Worm (Caenorhabditis elegans) whole organism, L1 larva: ENCODE measurements around the gene R09F10.3.
"Not testable (repeated sequence)": the region's sequence is repeated elsewhere in the genome, so short reads cannot be mapped to it uniquely, and the experiment has no call there.

Experiments used
- Y116A8C.19 ChIP-seq: sonication (generic microtip); optimal IDR thresholded peaks from 2 replicates; lab custom pipeline; 2016; ENCODE audit warnings: missing compliant biosample characterization, missing genetic modification characterization, borderline replicate concordance
- ama-1 ChIP-seq: fragments of 150-350 bp; optimal IDR thresholded peaks from 2 replicates; lab custom pipeline; 2014
- blmp-1 ChIP-seq: fragments of 150-350 bp; optimal IDR thresholded peaks from 2 replicates; lab custom pipeline; 2014; ENCODE audit warnings: missing biosample characterization, missing genetic modification characterization
- ceh-63 ChIP-seq: fragments of 200-800 bp; sonication (Bioruptor generic); optimal IDR thresholded peaks from 2 replicates; lab custom pipeline; 2018; ENCODE audit warnings: mild to moderate bottlenecking, missing genetic modification characterization, missing compliant biosample characterization
- ceh-90 ChIP-seq: sonication (generic microtip); optimal IDR thresholded peaks from 2 replicates; lab custom pipeline; 2016; ENCODE audit warnings: missing genetic modification characterization, missing compliant biosample characterization
- ces-1 ChIP-seq: fragments of 150-350 bp; optimal IDR thresholded peaks from 2 replicates; lab custom pipeline; 2014; ENCODE audit warnings: missing biosample characterization, missing genetic modification reagents, missing genetic modification characterization
- dsc-1 ChIP-seq: sonication (generic microtip); optimal IDR thresholded peaks from 2 replicates; lab custom pipeline; 2016; ENCODE audit warnings: mild to moderate bottlenecking, missing genetic modification characterization, missing compliant biosample characterization
- egl-13 ChIP-seq: sonication (generic microtip); optimal IDR thresholded peaks from 2 replicates; lab custom pipeline; 2016; ENCODE audit warnings: missing genotype, missing genetic modification reagents, missing genetic modification characterization, missing compliant biosample characterization
- egl-27 ChIP-seq, 2 experiments: fragments of 150-350 bp in 1 of 2; sonication (generic microtip); optimal IDR thresholded peaks; 3 replicates each; lab custom pipeline; 2017 to 2018; ENCODE audit warnings: missing biosample characterization in 2 of 2, missing genetic modification characterization in 2 of 2, missing genetic modification reagents in 2 of 2
- elt-2 ChIP-seq: sonication (generic microtip); optimal IDR thresholded peaks from 2 replicates; lab custom pipeline; 2016; ENCODE audit warnings: missing genetic modification characterization, mild to moderate bottlenecking, inconsistent platforms, missing compliant biosample characterization, missing genetic modification reagents
- ets-5 ChIP-seq: fragments of 200-800 bp; sonication (Bioruptor generic); IDR thresholded peaks from 2 replicates; pipeline ENCODE4 v1.3.6; 2022; ENCODE audit warnings: missing genetic modification characterization, missing compliant biosample characterization
- fkh-10 ChIP-seq: sonication (generic microtip); optimal IDR thresholded peaks from 2 replicates; lab custom pipeline; 2017; ENCODE audit warnings: missing biosample characterization, missing genetic modification reagents, missing genetic modification characterization
- fkh-8 ChIP-seq: sonication (generic microtip); optimal IDR thresholded peaks from 2 replicates; lab custom pipeline; 2016; ENCODE audit warnings: mild to moderate bottlenecking, missing genetic modification characterization, missing compliant biosample characterization
- hlh-17 ChIP-seq: fragments of 200-800 bp; sonication (Bioruptor generic); optimal IDR thresholded peaks from 2 replicates; lab custom pipeline; 2018; ENCODE audit warnings: missing genetic modification characterization, mild to moderate bottlenecking, missing compliant biosample characterization, moderate library complexity, borderline replicate concordance
- isw-1 ChIP-seq: fragments of 200-800 bp; sonication (Bioruptor generic); IDR thresholded peaks from 2 replicates; pipeline ENCODE4 v1.3.6; 2022; ENCODE audit warnings: missing genetic modification characterization, missing compliant biosample characterization
- lin-14 ChIP-seq: fragments of 200-800 bp; sonication (Bioruptor generic); optimal IDR thresholded peaks from 2 replicates; lab custom pipeline; 2018; ENCODE audit warnings: mild to moderate bottlenecking, missing genetic modification characterization, moderate library complexity, missing compliant biosample characterization
- lin-39 ChIP-seq: fragments of 150-350 bp; optimal IDR thresholded peaks from 2 replicates; lab custom pipeline; 2014; ENCODE audit warnings: missing biosample characterization, missing genetic modification reagents, missing genetic modification characterization
- lir-3 ChIP-seq: sonication (generic microtip); optimal IDR thresholded peaks from 2 replicates; lab custom pipeline; 2016; ENCODE audit warnings: mild to moderate bottlenecking, missing genetic modification characterization, moderate library complexity, missing compliant biosample characterization; ENCODE audit not compliant: poor library complexity
- lsy-2 ChIP-seq, 2 experiments: fragments of 150-350 bp; optimal IDR thresholded peaks; 2 replicates each; lab custom pipeline; 2014; ENCODE audit warnings: missing biosample characterization in 2 of 2, missing genetic modification characterization in 2 of 2
- mab-9 ChIP-seq: fragments of 200-800 bp; sonication (Bioruptor generic); IDR thresholded peaks from 2 replicates; pipeline ENCODE4 v1.3.6; 2022; ENCODE audit warnings: missing genetic modification reagents, missing genetic modification characterization, missing compliant biosample characterization
- nhr-237 ChIP-seq: fragments of 150-350 bp; optimal IDR thresholded peaks from 2 replicates; lab custom pipeline; 2014; ENCODE audit warnings: missing biosample characterization, missing genetic modification characterization
- nhr-28 ChIP-seq: fragments of 150-350 bp; optimal IDR thresholded peaks from 2 replicates; lab custom pipeline; 2014; ENCODE audit warnings: missing biosample characterization, missing genetic modification characterization
- nhr-77 ChIP-seq: fragments of 150-350 bp; optimal IDR thresholded peaks from 2 replicates; lab custom pipeline; 2014; ENCODE audit warnings: missing biosample characterization, missing genetic modification characterization
- nhr-85 ChIP-seq: sonication (generic microtip); peaks from one replicate; lab custom pipeline; 2016; ENCODE audit warnings: missing genetic modification characterization, inconsistent platforms, missing compliant biosample characterization
- pax-3 ChIP-seq: fragments of 200-800 bp; sonication (Bioruptor generic); optimal IDR thresholded peaks from 2 replicates; lab custom pipeline; 2018; ENCODE audit warnings: mild to moderate bottlenecking, missing genetic modification characterization, moderate library complexity, missing compliant biosample characterization
- sup-37 ChIP-seq: fragments of 200-800 bp; sonication (Bioruptor generic); optimal IDR thresholded peaks from 2 replicates; lab custom pipeline; 2018; ENCODE audit warnings: mild to moderate bottlenecking, missing genetic modification characterization, missing compliant biosample characterization
- unc-62 ChIP-seq: fragments of 150-350 bp; optimal IDR thresholded peaks from 2 replicates; lab custom pipeline; 2014; ENCODE audit warnings: missing biosample characterization, missing genetic modification reagents, missing genetic modification characterization
- unc-98 ChIP-seq: fragments of 200-800 bp; sonication (Bioruptor generic); IDR thresholded peaks from 2 replicates; pipeline ENCODE4 v1.3.6; 2022; ENCODE audit warnings: missing genetic modification characterization, missing compliant biosample characterization
- vab-15 ChIP-seq: sonication (generic microtip); optimal IDR thresholded peaks from 2 replicates; lab custom pipeline; 2017; ENCODE audit warnings: missing genotype, mild to moderate bottlenecking, missing genetic modification characterization, missing compliant biosample characterization
- zip-4 ChIP-seq: fragments of 200-800 bp; sonication (Bioruptor generic); optimal IDR thresholded peaks from 2 replicates; lab custom pipeline; 2018; ENCODE audit warnings: mild to moderate bottlenecking, missing genetic modification characterization, moderate library complexity, missing compliant biosample characterization

The R09F10.3 gene

DNA sequence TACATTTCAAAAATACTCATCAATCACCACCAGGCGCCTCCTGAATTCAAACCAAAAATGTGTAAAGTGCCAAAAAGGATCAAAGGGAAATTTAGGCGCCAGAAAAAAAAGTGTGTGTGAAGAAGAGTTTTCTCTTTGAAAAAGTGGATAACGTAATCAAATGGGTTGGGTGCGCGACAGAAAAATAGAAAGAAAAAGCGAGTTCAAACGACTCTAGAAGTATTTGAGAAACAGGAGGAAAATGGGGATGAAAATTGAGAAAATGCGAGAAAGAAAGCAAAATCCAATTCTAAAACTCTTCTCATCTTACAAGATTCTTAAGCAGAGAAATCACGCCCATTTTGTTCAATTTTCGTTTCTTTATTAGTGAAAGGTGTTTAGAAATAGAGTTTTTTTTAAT lies 14.1 kb downstream of the R09F10.3 start:
- TF ChIP-seq blmp-1 (tag; lab: Kevin White, UChicago): no peak
- peak; percentile 18 for TF ChIP-seq nhr-85 (tag; lab: Kevin White, UChicago)
- TF ChIP-seq lin-14 (GFP tag; lab: Kevin White, UChicago): peak; percentile 9
- TF ChIP-seq fkh-10 (GFP tag; lab: Kevin White, UChicago): peak; percentile 39

DNA sequence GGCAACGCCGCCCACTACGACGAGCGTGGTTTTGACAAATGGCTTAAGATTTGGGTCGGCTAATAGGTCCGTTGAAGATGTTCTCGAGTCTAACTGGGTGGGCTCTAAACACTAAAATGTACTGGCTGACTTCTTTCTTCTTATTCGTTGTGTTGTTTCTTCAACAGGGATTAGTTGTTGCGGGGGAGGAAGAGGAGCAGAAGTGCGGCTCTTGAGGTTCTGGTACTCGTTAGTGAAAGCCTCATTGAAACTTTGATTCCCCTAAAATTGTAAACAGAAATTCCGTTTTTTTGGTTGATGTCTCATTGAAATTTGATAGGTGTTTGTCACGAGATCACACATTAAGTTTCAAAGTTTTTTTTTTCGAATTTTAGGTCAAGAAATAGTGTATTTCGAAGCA lies 16.3 kb downstream of the R09F10.3 start:
- TF ChIP-seq egl-27 (tag; optimal IDR thresholded peaks at IDR 0.05; lab: Kevin White, UChicago): no peak
- TF ChIP-seq dsc-1 (tag; lab: Kevin White, UChicago): peak; percentile 69
- TF ChIP-seq, all 84 proteins: peak for 1

DNA sequence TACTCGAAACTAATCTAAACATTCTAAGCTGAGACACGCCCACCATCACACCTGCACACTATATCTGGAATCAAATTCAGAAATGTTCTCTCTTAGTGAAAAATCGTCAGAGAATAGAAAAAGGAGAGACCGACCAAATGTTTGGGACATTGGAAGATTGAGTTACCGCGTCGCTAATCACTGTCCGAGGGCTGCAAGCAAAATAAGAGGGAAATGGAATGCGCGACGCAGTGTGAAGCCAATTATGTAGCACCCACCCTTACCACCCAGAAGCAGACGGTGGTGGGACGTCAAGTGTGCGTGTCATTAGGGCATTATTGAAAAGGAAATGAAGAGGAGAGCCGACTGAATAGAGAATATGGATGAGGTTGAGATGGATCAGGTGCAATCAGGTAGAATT lies 17.2 kb downstream of the R09F10.3 start:
- TF ChIP-seq lin-14 (GFP tag; lab: Kevin White, UChicago) (peak; percentile 40), unc-98 (GFP tag; lab: Robert Waterston, UW) (no peak)
- TF ChIP-seq, all 84 proteins: peak for 1

DNA sequence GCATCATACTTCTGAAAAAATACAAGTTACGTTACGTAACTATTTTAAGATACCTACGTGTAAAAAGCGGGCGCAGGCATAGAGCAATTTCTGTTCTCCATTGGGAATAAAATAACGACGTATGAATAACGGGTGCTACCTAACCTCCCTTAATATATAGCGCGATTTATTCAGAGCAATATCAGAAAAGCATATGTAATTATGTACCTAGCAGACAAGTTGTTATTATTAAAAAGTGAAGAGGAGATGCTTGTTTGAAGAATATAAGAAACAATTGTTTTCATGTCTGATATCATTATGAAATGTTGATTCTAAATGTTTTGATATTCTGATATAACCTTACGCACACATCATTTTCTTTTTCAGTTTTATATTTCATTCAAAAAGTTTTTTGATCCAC lies 24.5 kb downstream of the R09F10.3 start, which contains the start of gene srh-11:
TSS of gene srh-11 (minus strand) at position 101 of the 400 bp plus-strand sequence.
- TF ChIP-seq lir-3 (tag; lab: Kevin White, UChicago) (no peak), vab-15 (tag; lab: Kevin White, UChicago) (no peak), mab-9 (GFP tag; lab: Robert Waterston, UW) (no peak), Y116A8C.19 (tag; lab: Kevin White, UChicago) (no peak), unc-62 (GFP tag; lab: Kevin White, UChicago) (no peak), fkh-8 (tag; lab: Kevin White, UChicago) (no peak), lin-39 (no peak), hlh-17 (GFP tag; lab: Kevin White, UChicago) (no peak), pax-3 (no peak), nhr-77 (tag; lab: Kevin White, UChicago) (no peak), ceh-90 (tag; lab: Kevin White, UChicago) (no peak), sup-37 (no peak), ets-5 (GFP tag; lab: Robert Waterston, UW) (no peak)
- TF ChIP-seq, all 84 proteins: peak for 0

DNA sequence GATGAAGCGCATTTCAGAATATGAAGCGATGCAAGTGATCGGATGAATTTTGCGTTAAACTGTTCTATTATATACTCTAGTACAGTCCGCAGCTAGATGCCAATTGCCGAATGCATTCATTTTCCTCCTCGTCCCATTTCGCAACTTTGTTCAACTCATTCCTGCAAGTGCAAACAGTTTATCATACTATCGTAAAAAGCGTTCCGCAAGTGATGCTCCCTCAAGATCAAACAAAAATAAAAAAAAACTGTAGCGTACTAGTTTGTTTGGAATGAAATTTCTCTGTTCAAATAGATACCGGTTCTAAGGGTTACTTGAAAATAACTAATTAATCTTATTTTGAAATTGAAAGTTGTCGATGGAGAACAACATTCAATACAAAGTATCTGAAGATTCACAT lies 26.5 kb downstream of the R09F10.3 start, which contains the start of gene pqn-57:
TSS of gene pqn-57 (minus strand) at position 101 of the 400 bp plus-strand sequence.
- TF ChIP-seq nhr-28 (tag; lab: Kevin White, UChicago) (no peak), unc-62 (GFP tag; lab: Kevin White, UChicago) (no peak), ceh-63 (GFP tag; lab: Kevin White, UChicago) (no peak), vab-15 (tag; lab: Kevin White, UChicago) (no peak), lsy-2 (tag; optimal IDR thresholded peaks at IDR 0.05; lab: Kevin White, UChicago) (no peak), zip-4 (GFP tag; lab: Kevin White, UChicago) (no peak), ets-5 (GFP tag; lab: Robert Waterston, UW) (no peak), ama-1 (lab: Kevin White, UChicago) (no peak), Y116A8C.19 (tag; lab: Kevin White, UChicago) (no peak), fkh-10 (GFP tag; lab: Kevin White, UChicago) (no peak), isw-1 (GFP tag; lab: Robert Waterston, UW) (no peak), egl-13 (tag; lab: Kevin White, UChicago) (no peak), nhr-237 (tag; lab: Kevin White, UChicago) (no peak)

DNA sequence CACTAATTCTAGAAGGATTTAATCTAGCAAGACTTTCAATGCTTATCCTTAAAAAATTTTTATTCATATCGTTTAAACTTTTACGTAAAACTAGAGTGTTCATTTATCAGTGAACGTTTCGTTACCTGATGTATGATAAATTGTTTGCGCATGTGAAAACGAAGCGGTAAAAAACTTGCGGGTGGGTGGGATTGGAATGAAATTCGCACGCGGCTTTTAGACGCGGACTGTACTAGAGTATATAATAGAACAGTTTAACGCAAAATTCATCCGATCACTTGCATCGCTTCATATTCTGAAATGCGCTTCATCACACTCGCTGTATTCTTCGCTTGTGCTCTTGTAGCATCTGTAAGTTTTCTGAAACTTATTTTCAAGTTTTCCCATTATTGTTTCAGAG lies 27.4 kb downstream of the R09F10.3 start, which contains the start of gene abu-9:
TSS of gene abu-9 (plus strand) at position 301 of the 400 bp plus-strand sequence.
- TF ChIP-seq ceh-63 (GFP tag; lab: Kevin White, UChicago); ces-1 (GFP tag; lab: Kevin White, UChicago); elt-2 (tag; lab: Kevin White, UChicago): not testable (repeated sequence)
